Fruit fly (Drosophila melanogaster) whole organism, embryonic: ENCODE results near the gene Zip88E.
A peak's percentile ranks its signal among the peaks of the same experiment; 100 is the strongest.

ENCODE experiments used
- Abd-B ChIP-seq: fragments of 200-800 bp; sonication (Bioruptor generic); optimal IDR thresholded peaks from 2 replicates; lab custom pipeline; 2018; ENCODE audit warnings: missing biosample characterization, mild to moderate bottlenecking, missing genetic modification characterization, moderate library complexity
- CG13123 ChIP-seq: fragments of 200-800 bp; sonication (Bioruptor generic); optimal IDR thresholded peaks from 2 replicates; lab custom pipeline; 2016; ENCODE audit warnings: missing biosample characterization, missing genetic modification characterization
- CG13424 ChIP-seq: fragments of 200-800 bp; sonication (Bioruptor generic); optimal IDR thresholded peaks from 2 replicates; lab custom pipeline; 2019; ENCODE audit warnings: missing biosample characterization, mild to moderate bottlenecking, missing genetic modification characterization, moderate library complexity
- CG15073 ChIP-seq: fragments of 200-800 bp; sonication (Bioruptor generic); optimal IDR thresholded peaks from 2 replicates; lab custom pipeline; 2016; ENCODE audit warnings: missing biosample characterization, missing genetic modification characterization
- CG17359 ChIP-seq: fragments of 200-800 bp; sonication (Bioruptor generic); optimal IDR thresholded peaks from 3 replicates; lab custom pipeline; 2018; ENCODE audit warnings: missing biosample characterization, mild to moderate bottlenecking, missing genetic modification characterization, moderate library complexity
- CG18011 ChIP-seq: fragments of 200-800 bp; sonication (Bioruptor generic); optimal IDR thresholded peaks from 2 replicates; lab custom pipeline; 2017; ENCODE audit warnings: missing biosample characterization, missing genetic modification characterization, mild to moderate bottlenecking, moderate library complexity, missing genotype
- CG18599 ChIP-seq: fragments of 200-800 bp; sonication (Bioruptor generic); optimal IDR thresholded peaks from 3 replicates; lab custom pipeline; 2017; ENCODE audit warnings: missing biosample characterization, missing genetic modification characterization, mild to moderate bottlenecking, moderate library complexity, missing genetic modification reagents
- CG2129 ChIP-seq: fragments of 200-800 bp; sonication (Bioruptor generic); IDR thresholded peaks from 2 replicates; pipeline ENCODE4 v1.3.6; 2022; ENCODE audit warnings: missing biosample characterization, missing genetic modification characterization; ENCODE audit not compliant: partially characterized antibody
- CG30403 ChIP-seq: fragments of 200-800 bp; sonication (Bioruptor generic); optimal IDR thresholded peaks from 3 replicates; lab custom pipeline; 2016; ENCODE audit warnings: missing biosample characterization, missing genetic modification characterization
- CG31441 ChIP-seq: fragments of 200-800 bp; sonication (Bioruptor generic); IDR thresholded peaks from 2 replicates; pipeline ENCODE4 v1.3.6; 2022; ENCODE audit warnings: missing biosample characterization, missing genetic modification characterization
- CG3281 ChIP-seq: fragments of 200-800 bp; sonication (Bioruptor generic); optimal IDR thresholded peaks from 3 replicates; lab custom pipeline; 2017; ENCODE audit warnings: missing biosample characterization, mild to moderate bottlenecking, missing genetic modification characterization
- CG34224 ChIP-seq: fragments of 200-800 bp; sonication (Bioruptor generic); IDR thresholded peaks from 3 replicates; pipeline ENCODE4 v1.3.6; 2022; ENCODE audit warnings: missing biosample characterization, missing genetic modification characterization; ENCODE audit not compliant: partially characterized antibody
- CG42726 ChIP-seq: fragments of 200-800 bp; sonication (Bioruptor generic); IDR thresholded peaks from 2 replicates; pipeline ENCODE4 v1.3.6; 2022; ENCODE audit warnings: missing biosample characterization, missing genetic modification characterization; ENCODE audit not compliant: partially characterized antibody
- CG4730 ChIP-seq: fragments of 200-800 bp; sonication (Bioruptor generic); IDR thresholded peaks from 2 replicates; pipeline ENCODE4 v1.3.6; 2022; ENCODE audit warnings: missing biosample characterization, missing genetic modification characterization
- CG5180 ChIP-seq: fragments of 200-800 bp; sonication (Bioruptor generic); optimal IDR thresholded peaks from 3 replicates; lab custom pipeline; 2017; ENCODE audit warnings: missing biosample characterization, missing genetic modification characterization, mild to moderate bottlenecking, moderate library complexity, missing genetic modification reagents
- CG6689 ChIP-seq: fragments of 200-800 bp; sonication (Bioruptor generic); IDR thresholded peaks from 2 replicates; pipeline ENCODE4 v1.3.6; 2022; ENCODE audit warnings: missing biosample characterization, missing genetic modification characterization
- CG6854 ChIP-seq: fragments of 200-800 bp; sonication (Bioruptor generic); optimal IDR thresholded peaks from 3 replicates; lab custom pipeline; 2017; ENCODE audit warnings: missing biosample characterization, mild to moderate bottlenecking, missing genetic modification characterization
- Camta ChIP-seq: fragments of 200-800 bp; sonication (Bioruptor generic); optimal IDR thresholded peaks from 2 replicates; lab custom pipeline; 2016; ENCODE audit warnings: missing biosample characterization, missing genetic modification characterization
- Dip2 ChIP-seq: fragments of 200-800 bp; sonication (Bioruptor generic); IDR thresholded peaks from 2 replicates; pipeline ENCODE4 v1.3.6; 2022; ENCODE audit warnings: missing biosample characterization, missing genetic modification characterization
- E2f1 ChIP-seq: fragments of 200-800 bp; sonication (Bioruptor generic); IDR thresholded peaks from 2 replicates; pipeline ENCODE4 v1.3.6; 2022; ENCODE audit warnings: missing biosample characterization, missing genetic modification characterization
- GATAe ChIP-seq: fragments of 200-800 bp; sonication (Bioruptor generic); conservative IDR thresholded peaks from 2 replicates; pipeline ENCODE4 v1.3.6; 2022; ENCODE audit warnings: missing biosample characterization, missing genetic modification characterization
- Gug ChIP-seq: fragments of 200-800 bp; sonication (Bioruptor generic); IDR thresholded peaks from 4 replicates; pipeline ENCODE4 v1.3.6; 2022; ENCODE audit warnings: missing biosample characterization, missing genetic modification characterization
- HLH4C ChIP-seq: fragments of 200-800 bp; sonication (Bioruptor generic); IDR thresholded peaks from 3 replicates; pipeline ENCODE4 v1.3.6; 2022; ENCODE audit warnings: missing biosample characterization, missing genetic modification characterization; ENCODE audit not compliant: partially characterized antibody
- HmgD ChIP-seq: fragments of 200-800 bp; sonication (Bioruptor generic); optimal IDR thresholded peaks from 3 replicates; lab custom pipeline; 2016; ENCODE audit warnings: missing biosample characterization, missing genetic modification characterization
- Kr ChIP-seq: fragments of 200-800 bp; sonication (Bioruptor generic); optimal IDR thresholded peaks from 2 replicates; lab custom pipeline; 2017; ENCODE audit warnings: missing biosample characterization, mild to moderate bottlenecking, missing genetic modification characterization
- Lim3 ChIP-seq: fragments of 200-800 bp; sonication (Bioruptor generic); IDR thresholded peaks from 2 replicates; pipeline ENCODE4 v1.3.6; 2022; ENCODE audit warnings: missing biosample characterization, missing genetic modification characterization
- MESR4 ChIP-seq: fragments of 200-800 bp; sonication (Bioruptor generic); optimal IDR thresholded peaks from 2 replicates; lab custom pipeline; 2018; ENCODE audit warnings: missing biosample characterization, mild to moderate bottlenecking, missing genetic modification characterization, moderate library complexity
- Neu2 ChIP-seq: fragments of 200-800 bp; sonication (Bioruptor generic); optimal IDR thresholded peaks from 3 replicates; lab custom pipeline; 2016; ENCODE audit warnings: missing biosample characterization, missing genetic modification characterization, borderline replicate concordance
- Optix ChIP-seq: fragments of 200-800 bp; sonication (Bioruptor generic); IDR thresholded peaks from 3 replicates; pipeline ENCODE4 v1.3.6; 2022; ENCODE audit warnings: missing biosample characterization, missing genetic modification characterization
- Poxn ChIP-seq: fragments of 200-800 bp; sonication (Bioruptor generic); IDR thresholded peaks from 2 replicates; pipeline ENCODE4 v1.3.6; 2022; ENCODE audit warnings: missing biosample characterization, missing genetic modification characterization
- Rx ChIP-seq: fragments of 200-800 bp; sonication (Bioruptor generic); IDR thresholded peaks from 2 replicates; pipeline ENCODE4 v1.3.6; 2022; ENCODE audit warnings: missing biosample characterization, missing genetic modification characterization
- Six4 ChIP-seq: fragments of 200-800 bp; sonication (Bioruptor generic); optimal IDR thresholded peaks from 2 replicates; lab custom pipeline; 2016; ENCODE audit warnings: missing biosample characterization, missing genetic modification characterization
- Sry-δ ChIP-seq: fragments of 200-800 bp; sonication (Bioruptor generic); optimal IDR thresholded peaks from 2 replicates; lab custom pipeline; 2016; ENCODE audit warnings: missing biosample characterization, missing genetic modification characterization
- TFAM ChIP-seq: fragments of 200-800 bp; sonication (Bioruptor generic); optimal IDR thresholded peaks from 2 replicates; lab custom pipeline; 2017; ENCODE audit warnings: missing biosample characterization, missing genetic modification characterization, inconsistent platforms
- bbx ChIP-seq: fragments of 200-800 bp; sonication (Bioruptor generic); IDR thresholded peaks from 2 replicates; pipeline ENCODE4 v1.3.6; 2022; ENCODE audit warnings: missing biosample characterization, missing genetic modification characterization; ENCODE audit not compliant: partially characterized antibody
- bowl ChIP-seq: fragments of 200-800 bp; sonication (Bioruptor generic); IDR thresholded peaks from 2 replicates; pipeline ENCODE4 v1.3.6; 2022; ENCODE audit warnings: missing biosample characterization, missing genetic modification characterization
- br ChIP-seq: fragments of >200 bp; optimal IDR thresholded peaks from 2 replicates; lab custom pipeline; 2017
- crol ChIP-seq: fragments of 200-800 bp; sonication (Bioruptor generic); IDR thresholded peaks from 2 replicates; pipeline ENCODE4 v1.3.6; 2022; ENCODE audit warnings: missing biosample characterization, missing genetic modification characterization
- crp ChIP-seq, 2 experiments: fragments of 200-800 bp; sonication (Bioruptor generic); optimal IDR thresholded peaks; 2 replicates in 1 of 2; 3 replicates in 1 of 2; lab custom pipeline; 2017; ENCODE audit warnings: missing biosample characterization in 2 of 2, missing genetic modification characterization in 2 of 2, mild to moderate bottlenecking in 1 of 2, moderate library complexity in 1 of 2
- fd102C ChIP-seq: fragments of 200-800 bp; sonication (Bioruptor generic); optimal IDR thresholded peaks from 2 replicates; lab custom pipeline; 2018; ENCODE audit warnings: missing biosample characterization, mild to moderate bottlenecking, missing genetic modification characterization, moderate library complexity
- gt ChIP-seq: fragments of 200-800 bp; sonication (Bioruptor generic); IDR thresholded peaks from 2 replicates; pipeline ENCODE4 v1.3.6; 2022; ENCODE audit warnings: missing biosample characterization, missing genetic modification characterization
- h ChIP-seq: fragments of >200 bp; optimal IDR thresholded peaks from 2 replicates; lab custom pipeline; 2017
- hbn ChIP-seq: fragments of 200-800 bp; sonication (Bioruptor generic); IDR thresholded peaks from 2 replicates; pipeline ENCODE4 v1.3.6; 2022; ENCODE audit warnings: missing biosample characterization, missing genetic modification characterization; ENCODE audit not compliant: partially characterized antibody
- lbe ChIP-seq: fragments of 200-800 bp; sonication (Bioruptor generic); optimal IDR thresholded peaks from 2 replicates; lab custom pipeline; 2016; ENCODE audit warnings: missing biosample characterization, mild to moderate bottlenecking, missing genetic modification characterization
- lilli ChIP-seq: fragments of 200-800 bp; sonication (Bioruptor generic); optimal IDR thresholded peaks from 3 replicates; lab custom pipeline; 2016; ENCODE audit warnings: missing biosample characterization, missing genetic modification characterization
- nmo ChIP-seq: fragments of 200-800 bp; sonication (Bioruptor generic); optimal IDR thresholded peaks from 2 replicates; lab custom pipeline; 2018; ENCODE audit warnings: missing biosample characterization, mild to moderate bottlenecking, missing genetic modification characterization, moderate library complexity
- sens ChIP-seq: fragments of 200-800 bp; sonication (Bioruptor generic); peaks from one replicate; lab custom pipeline; 2016; ENCODE audit warnings: missing biosample characterization, missing genetic modification characterization
- slbo ChIP-seq: fragments of 200-800 bp; sonication (Bioruptor generic); IDR thresholded peaks from 2 replicates; pipeline ENCODE4 v1.3.6; 2022; ENCODE audit warnings: missing biosample characterization, missing genetic modification characterization
- trem ChIP-seq: fragments of 200-800 bp; optimal IDR thresholded peaks from 3 replicates; lab custom pipeline; 2019; ENCODE audit warnings: missing biosample characterization, mild to moderate bottlenecking, missing genetic modification characterization, moderate library complexity
- z ChIP-seq: fragments of 200-800 bp; sonication (Bioruptor generic); IDR thresholded peaks from 3 replicates; pipeline ENCODE4 v1.3.6; 2022; ENCODE audit warnings: missing biosample characterization, missing genetic modification characterization

Zip88E gene

DNA sequence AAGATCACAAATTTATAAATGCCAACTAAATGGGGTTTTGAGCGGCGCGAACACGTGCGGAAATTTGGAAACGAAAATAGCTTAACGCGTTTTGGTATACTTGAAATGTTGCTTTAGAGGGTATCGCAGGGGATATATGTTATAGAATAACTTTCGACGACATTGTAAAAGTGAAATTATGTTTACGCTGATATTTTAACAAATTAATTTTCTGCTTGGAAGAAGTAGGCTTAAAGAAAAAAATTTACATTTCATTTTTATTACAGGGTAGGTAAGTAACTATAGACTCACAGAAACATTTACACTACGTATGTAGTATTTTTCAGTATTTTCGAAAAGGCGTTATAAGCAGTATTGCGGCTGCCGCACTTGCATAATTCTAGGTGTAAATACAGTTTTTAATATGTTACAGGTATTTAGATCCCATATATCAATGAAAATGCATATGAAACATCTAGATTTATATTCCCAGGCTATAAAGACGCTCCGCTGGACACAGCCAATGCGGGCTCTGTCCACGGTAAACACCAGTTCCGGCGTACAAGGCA is 39.1 kb upstream of the Zip88E start, which contains the start of the genes Art3 and mRpS10 (continued):
- TF ChIP-seq trem (tag; lab: Kevin White, UChicago) (peak; percentile 98), CG30403 (GFP tag; lab: Kevin White, UChicago) (peak; percentile 100), z (peak; percentile 88), CG13123 (GFP tag; lab: Kevin White, UChicago) (peak; percentile 100), TFAM (peak; percentile 97), HLH4C (GFP tag; lab: Robert Waterston, UW) (no peak), Poxn (peak; percentile 100), MESR4 (GFP tag; lab: Kevin White, UChicago) (peak; percentile 93), Dip2 (GFP tag; lab: Robert Waterston, UW) (peak; percentile 84), gt (GFP tag; lab: Robert Waterston, UW) (peak; percentile 100), CG13424 (peak; percentile 100), HmgD (peak; percentile 99), CG18011 (GFP tag; lab: Kevin White, UChicago) (peak; percentile 93), Neu2 (GFP tag; lab: Kevin White, UChicago) (peak; percentile 100), Optix (peak; percentile 88; the same call in 2 of the 3 replicates), Rx (GFP tag; lab: Robert Waterston, UW) (peak; percentile 100), E2f1 (GFP tag; lab: Robert Waterston, UW) (peak; percentile 100), CG4730 (GFP tag; lab: Robert Waterston, UW) (peak; percentile 100), Camta (peak; percentile 100), slbo (GFP tag; lab: Robert Waterston, UW) (peak; percentile 100), CG15073 (GFP tag; lab: Kevin White, UChicago) (peak; percentile 96), crp (GFP tag; optimal IDR thresholded peaks at IDR 0.05; lab: Kevin White, UChicago) (peak; percentile 55 to 80), CG42726 (GFP tag; lab: Robert Waterston, UW) (0 out of 2 replicates have a peak, but pooled peaks have one; percentile 36), Sry-δ (GFP tag; lab: Kevin White, UChicago) (peak; percentile 91), fd102C (GFP tag; lab: Kevin White, UChicago) (peak; percentile 99), crol (GFP tag; lab: Robert Waterston, UW) (peak; percentile 93), h (lab: Kevin White, UChicago) (no peak), Kr (peak; percentile 97), CG18599 (GFP tag; lab: Kevin White, UChicago) (peak; percentile 100), sens (GFP tag; lab: Kevin White, UChicago) (peak; percentile 100), Six4 (GFP tag; lab: Kevin White, UChicago) (peak; percentile 100), CG3281 (GFP tag; lab: Kevin White, UChicago) (peak; percentile 100), CG31441 (GFP tag; lab: Robert Waterston, UW) (peak; percentile 100), Lim3 (peak; percentile 99), CG6854 (GFP tag; lab: Kevin White, UChicago) (peak; percentile 99), bowl (GFP tag; lab: Robert Waterston, UW) (peak; percentile 99), lilli (GFP tag; lab: Kevin White, UChicago) (peak; percentile 100), lbe (peak; percentile 99), hbn (GFP tag; lab: Robert Waterston, UW) (peak; percentile 47), Gug (peak; percentile 99), CG34224 (GFP tag; lab: Robert Waterston, UW) (peak; percentile 26; the same call in 1 of the 3 replicates), nmo (GFP tag; lab: Kevin White, UChicago) (peak; percentile 100), CG6689 (GFP tag; lab: Robert Waterston, UW) (peak; percentile 100), br (lab: Kevin White, UChicago) (no peak), CG5180 (GFP tag; lab: Kevin White, UChicago) (peak; percentile 94), CG2129 (GFP tag; lab: Robert Waterston, UW) (no peak), Abd-B (GFP tag; lab: Kevin White, UChicago) (peak; percentile 100), bbx (GFP tag; lab: Robert Waterston, UW) (no peak), CG17359 (tag; lab: Kevin White, UChicago) (peak; percentile 100), GATAe (peak; percentile 100)
